Worm (Caenorhabditis elegans): Measurements from ENCODE around the gene iars-1.

ce11 chrIV:10409377-10409776, 41.0 kb downstream of the iars-1 start, which contains the start of gene rfk-1:
- TF ChIP-seq tra-4 (tag; optimal IDR thresholded peaks at IDR 0.05) (no peak), ceh-36 (tag; optimal IDR thresholded peaks at IDR 0.05) (no peak), hnd-1 (tag; optimal IDR thresholded peaks at IDR 0.05) (no peak)
